Fruit fly (Drosophila melanogaster): ENCODE measurements around the gene LManIII.

Gene LManIII

DNA sequence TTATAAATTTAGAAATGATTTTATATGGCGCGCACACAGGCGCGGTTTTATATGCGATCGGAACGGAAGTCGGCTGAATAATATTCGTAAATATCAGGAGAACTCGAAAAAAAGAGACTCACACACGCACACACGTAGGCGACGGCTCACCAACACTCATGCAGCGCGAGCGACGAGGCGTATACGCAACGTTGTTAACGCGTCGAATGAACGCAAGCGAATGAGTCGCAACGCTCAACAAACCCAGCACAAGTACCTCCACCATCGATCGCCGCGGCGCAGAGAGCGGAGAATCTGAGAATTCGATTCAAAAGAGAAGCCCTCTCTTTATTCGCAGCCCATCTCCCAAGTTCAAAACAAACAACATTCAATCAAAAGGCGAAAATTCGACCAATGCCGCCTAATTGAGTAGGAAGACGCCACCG is 32.9 kb downstream of the LManIII start (continued):
- TF ChIP-seq dmrt11E (tag; optimal IDR thresholded peaks at IDR 0.05) (no peak), cg (GFP tag; optimal IDR thresholded peaks at IDR 0.05) (peak; percentile 93), CG6854 (GFP tag; optimal IDR thresholded peaks at IDR 0.05) (peak; percentile 38), H2.0 (GFP tag; IDR thresholded peaks at IDR 0.05) (no peak), CG2120 (GFP tag; optimal IDR thresholded peaks at IDR 0.05) (peak; percentile 43), CG33557 (GFP tag; optimal IDR thresholded peaks at IDR 0.05) (peak; percentile 16), cato (GFP tag; optimal IDR thresholded peaks at IDR 0.05; ENCODE audit: borderline replicate concordance) (no peak), CG11696 (GFP tag; IDR thresholded peaks at IDR 0.05) (no peak), CG8388 (GFP tag; optimal IDR thresholded peaks at IDR 0.05) (no peak), Ptx1 (GFP tag; IDR thresholded peaks at IDR 0.05) (no peak), tna (GFP tag; IDR thresholded peaks at IDR 0.05; ENCODE audit: partially characterized antibody) (peak; percentile 71), CG12071 (GFP tag; optimal IDR thresholded peaks at IDR 0.05) (peak; percentile 66), CG17361 (GFP tag; IDR thresholded peaks at IDR 0.05) (no peak), Xbp1 (GFP tag; optimal IDR thresholded peaks at IDR 0.05) (no peak), Rx (GFP tag; IDR thresholded peaks at IDR 0.05) (no peak), NC2β (GFP tag; optimal IDR thresholded peaks at IDR 0.05) (peak; percentile 10), D19A (tag; optimal IDR thresholded peaks at IDR 0.05) (peak; percentile 10), Dref (GFP tag; IDR thresholded peaks at IDR 0.05) (no peak), CG5245 (GFP tag; optimal IDR thresholded peaks at IDR 0.05) (no peak), stc (GFP tag; IDR thresholded peaks at IDR 0.05) (peak; percentile 72; the same call in 1 of the 2 replicates), CG17612 (GFP tag; IDR thresholded peaks at IDR 0.05) (no peak), Pdp1 (GFP tag; optimal IDR thresholded peaks at IDR 0.05) (peak; percentile 1 to 63), Kr (GFP tag; optimal IDR thresholded peaks at IDR 0.05) (no peak), sim (GFP tag; IDR thresholded peaks at IDR 0.05) (0 out of 2 replicates have a peak, but pooled peaks have one; percentile 43), CG12391 (tag; optimal IDR thresholded peaks at IDR 0.05) (peak; percentile 17), p53 (GFP tag; optimal IDR thresholded peaks at IDR 0.05) (no peak), CG11723 (GFP tag; optimal IDR thresholded peaks at IDR 0.05) (peak; percentile 11), chif (GFP tag; optimal IDR thresholded peaks at IDR 0.05) (no peak), lola (GFP tag; optimal IDR thresholded peaks at IDR 0.05) (peak in 1 of 3 experiments; percentile 42), Fer2 (tag; optimal IDR thresholded peaks at IDR 0.05) (no peak), pho (GFP tag; optimal IDR thresholded peaks at IDR 0.05) (peak; percentile 22), pb (GFP tag; optimal IDR thresholded peaks at IDR 0.05) (no peak), CG15269 (tag; optimal IDR thresholded peaks at IDR 0.05) (peak; percentile 57), Lpt (GFP tag; optimal IDR thresholded peaks at IDR 0.05) (no peak), CG1024 (GFP tag; IDR thresholded peaks at IDR 0.05) (no peak; the same call in 1 of the 2 replicates), CG4617 (GFP tag; optimal IDR thresholded peaks at IDR 0.05; ENCODE audit: borderline replicate concordance) (no peak), D (optimal IDR thresholded peaks at IDR 0.05) (no peak), D (GFP tag; optimal IDR thresholded peaks at IDR 0.05) (no peak), crc (GFP tag; optimal IDR thresholded peaks at IDR 0.05) (no peak), chn (GFP tag; optimal IDR thresholded peaks at IDR 0.05) (no peak), pan (optimal IDR thresholded peaks at IDR 0.05) (no peak), pan (GFP tag; optimal IDR thresholded peaks at IDR 0.05 in 1 of 2, IDR thresholded peaks at IDR 0.05 in 1 of 2) (peak in 1 of 2 experiments; percentile 35), Doc2 (GFP tag; IDR thresholded peaks at IDR 0.05) (no peak), CG7963 (GFP tag; IDR thresholded peaks at IDR 0.05; ENCODE audit: partially characterized antibody) (no peak), CG12659 (GFP tag; optimal IDR thresholded peaks at IDR 0.05) (peak; percentile 35), CG15479 (GFP tag; optimal IDR thresholded peaks at IDR 0.05) (no peak), CoRest (tag; optimal IDR thresholded peaks at IDR 0.05) (no peak), CG17359 (tag; optimal IDR thresholded peaks at IDR 0.05) (peak; percentile 24), dimm (GFP tag; IDR thresholded peaks at IDR 0.05) (no peak), Trl (optimal IDR thresholded peaks at IDR 0.05) (peak; percentile 88 to 92), Trl (GFP tag; optimal IDR thresholded peaks at IDR 0.05) (peak; percentile 41), CG1792 (GFP tag; optimal IDR thresholded peaks at IDR 0.05) (peak; percentile 9)

All from whole organism, embryonic.